Worm (Caenorhabditis elegans): ENCODE measurements around the gene phf-31.
A peak's percentile ranks its signal among the peaks of the same experiment; 100 is the strongest.

- TF ChIP-seq somi-1 (GFP tag; optimal IDR thresholded peaks at IDR 0.05), result peak; percentile 27
- no peak for TF ChIP-seq fkh-3 (tag; optimal IDR thresholded peaks at IDR 0.05)
- TF ChIP-seq die-1 (tag; optimal IDR thresholded peaks at IDR 0.05), result no peak
- no peak for TF ChIP-seq attf-3 (GFP tag; conservative IDR thresholded peaks at IDR 0.05)
- TF ChIP-seq Y56A3A.18 (GFP tag; IDR thresholded peaks at IDR 0.05), result no peak
- TF ChIP-seq lsy-27 (tag; optimal IDR thresholded peaks at IDR 0.05; ENCODE audit: borderline replicate concordance, insufficient read depth), result no peak
- TF ChIP-seq nhr-90 (tag; optimal IDR thresholded peaks at IDR 0.05), result no peak
- no peak for TF ChIP-seq F10E7.11 (tag; optimal IDR thresholded peaks at IDR 0.05)
- no peak for TF ChIP-seq pha-4 (tag; optimal IDR thresholded peaks at IDR 0.05)
- no peak for TF ChIP-seq hsf-1 (GFP tag; IDR thresholded peaks at IDR 0.05)
- TF ChIP-seq K12H6.12 (tag; optimal IDR thresholded peaks at IDR 0.05), result no peak
- no peak for TF ChIP-seq nfya-1 (tag; optimal IDR thresholded peaks at IDR 0.05; ENCODE audit: borderline replicate concordance, insufficient read depth)
- TF ChIP-seq efl-1 (GFP tag; optimal IDR thresholded peaks at IDR 0.05), result no peak
Observed at ce11 chrX:10689729-10690128, 7.9 kb downstream of the phf-31 start.

Data from whole organism, young adult.